Fruit fly (Drosophila melanogaster): ENCODE measurements around the gene Vps33B.

Vps33B gene

dm6 chr3R:25445546-25446400 is 27.5 kb upstream of the Vps33B start:
- TF ChIP-seq CG34367 (tag; optimal IDR thresholded peaks at IDR 0.05) (peak; percentile 88), CG13204 (GFP tag; optimal IDR thresholded peaks at IDR 0.05) (peak; percentile 88), Snoo (tag; optimal IDR thresholded peaks at IDR 0.05) (peak; percentile 66), CG17806 (tag; optimal IDR thresholded peaks at IDR 0.05) (peak; percentile 90), CG9948 (tag; optimal IDR thresholded peaks at IDR 0.05) (peak; percentile 93), CG8301 (tag; optimal IDR thresholded peaks at IDR 0.05) (peak; percentile 90), Pif1B (GFP tag; optimal IDR thresholded peaks at IDR 0.05) (peak; percentile 89), gl (tag; optimal IDR thresholded peaks at IDR 0.05) (peak; percentile 71), Ets98B (GFP tag; IDR thresholded peaks at IDR 0.05) (peak; percentile 83), CG8159 (tag; optimal IDR thresholded peaks at IDR 0.05) (peak; percentile 92), rn (GFP tag; IDR thresholded peaks at IDR 0.05) (peak; percentile 66), fd96Ca (GFP tag; IDR thresholded peaks at IDR 0.05) (peak; percentile 88), D1 (tag; optimal IDR thresholded peaks at IDR 0.05) (peak; percentile 83), CG14655 (GFP tag; optimal IDR thresholded peaks at IDR 0.05) (peak; percentile 91), CG10348 (GFP tag; IDR thresholded peaks at IDR 0.05) (peak; percentile 69), CG4496 (GFP tag; IDR thresholded peaks at IDR 0.05) (peak; percentile 94), CG15710 (tag; optimal IDR thresholded peaks at IDR 0.05) (peak; percentile 88), Pif1A (GFP tag; optimal IDR thresholded peaks at IDR 0.05) (peak; percentile 93), CG32121 (GFP tag; IDR thresholded peaks at IDR 0.05) (peak; percentile 87), EcR (GFP tag; optimal IDR thresholded peaks at IDR 0.05) (no peak), CG12605 (GFP tag; IDR thresholded peaks at IDR 0.05) (peak; percentile 78; the same call in 1 of the 2 replicates)

- TF ChIP-seq CG8301 (tag; optimal IDR thresholded peaks at IDR 0.05), result no peak
- TF ChIP-seq CG13204 (GFP tag; optimal IDR thresholded peaks at IDR 0.05), result peak; percentile 82
These were observed 26.6 kb upstream of the Vps33B start for dm6 chr3R:25446482-25447300.

dm6 chr3R:25447451-25447850 is 25.8 kb upstream of the Vps33B start:
- no peak for TF ChIP-seq CG34367 (tag; optimal IDR thresholded peaks at IDR 0.05)
- no peak for TF ChIP-seq CG4496 (GFP tag; IDR thresholded peaks at IDR 0.05)
- TF ChIP-seq D1 (tag; optimal IDR thresholded peaks at IDR 0.05), result no peak
- no peak for TF ChIP-seq Pif1A (GFP tag; optimal IDR thresholded peaks at IDR 0.05)
- no peak for TF ChIP-seq CG32121 (GFP tag; IDR thresholded peaks at IDR 0.05)
- no peak for TF ChIP-seq fd96Ca (GFP tag; IDR thresholded peaks at IDR 0.05)
- TF ChIP-seq CG17806 (tag; optimal IDR thresholded peaks at IDR 0.05), result no peak
- TF ChIP-seq CG8159 (tag; optimal IDR thresholded peaks at IDR 0.05), result no peak
- TF ChIP-seq gl (tag; optimal IDR thresholded peaks at IDR 0.05), result no peak
- TF ChIP-seq CG9948 (tag; optimal IDR thresholded peaks at IDR 0.05), result no peak
- TF ChIP-seq Pif1B (GFP tag; optimal IDR thresholded peaks at IDR 0.05), result no peak
- no peak for TF ChIP-seq Ets98B (GFP tag; IDR thresholded peaks at IDR 0.05)
- no peak for TF ChIP-seq CG10348 (GFP tag; IDR thresholded peaks at IDR 0.05)
- no peak for TF ChIP-seq CG15710 (tag; optimal IDR thresholded peaks at IDR 0.05)
- TF ChIP-seq CG8301 (tag; optimal IDR thresholded peaks at IDR 0.05), result no peak
- TF ChIP-seq Snoo (tag; optimal IDR thresholded peaks at IDR 0.05), result no peak
- TF ChIP-seq EcR (GFP tag; optimal IDR thresholded peaks at IDR 0.05), result no peak
- TF ChIP-seq CG12605 (GFP tag; IDR thresholded peaks at IDR 0.05), result no peak
- TF ChIP-seq CG13204 (GFP tag; optimal IDR thresholded peaks at IDR 0.05), result no peak
- TF ChIP-seq CG14655 (GFP tag; optimal IDR thresholded peaks at IDR 0.05), result no peak

- no peak for TF ChIP-seq Ets98B (GFP tag; IDR thresholded peaks at IDR 0.05)
- no peak for TF ChIP-seq CG14655 (GFP tag; optimal IDR thresholded peaks at IDR 0.05)
- TF ChIP-seq CG8301 (tag; optimal IDR thresholded peaks at IDR 0.05), result no peak
- no peak for TF ChIP-seq CG32121 (GFP tag; IDR thresholded peaks at IDR 0.05)
- TF ChIP-seq EcR (GFP tag; optimal IDR thresholded peaks at IDR 0.05), result no peak
- no peak for TF ChIP-seq CG17806 (tag; optimal IDR thresholded peaks at IDR 0.05)
- TF ChIP-seq CG8159 (tag; optimal IDR thresholded peaks at IDR 0.05), result no peak
- TF ChIP-seq gl (tag; optimal IDR thresholded peaks at IDR 0.05), result no peak
- no peak for TF ChIP-seq fd96Ca (GFP tag; IDR thresholded peaks at IDR 0.05)
- no peak for TF ChIP-seq Snoo (tag; optimal IDR thresholded peaks at IDR 0.05)
- no peak for TF ChIP-seq CG4496 (GFP tag; IDR thresholded peaks at IDR 0.05)
- TF ChIP-seq CG34367 (tag; optimal IDR thresholded peaks at IDR 0.05), result no peak
- TF ChIP-seq Pif1B (GFP tag; optimal IDR thresholded peaks at IDR 0.05), result no peak
These were observed 25.0 kb upstream of the Vps33B start for dm6 chr3R:25448318-25448717.

- TF ChIP-seq CG8159 (tag; optimal IDR thresholded peaks at IDR 0.05) (no peak), fd96Ca (GFP tag; IDR thresholded peaks at IDR 0.05) (no peak), rn (GFP tag; IDR thresholded peaks at IDR 0.05) (no peak), Pif1A (GFP tag; optimal IDR thresholded peaks at IDR 0.05) (no peak), gl (tag; optimal IDR thresholded peaks at IDR 0.05) (no peak), D1 (tag; optimal IDR thresholded peaks at IDR 0.05) (no peak), Pif1B (GFP tag; optimal IDR thresholded peaks at IDR 0.05) (no peak), CG13204 (GFP tag; optimal IDR thresholded peaks at IDR 0.05) (no peak), CG15710 (tag; optimal IDR thresholded peaks at IDR 0.05) (no peak), CG9948 (tag; optimal IDR thresholded peaks at IDR 0.05) (no peak), Snoo (tag; optimal IDR thresholded peaks at IDR 0.05) (no peak), CG17806 (tag; optimal IDR thresholded peaks at IDR 0.05) (no peak), CG34367 (tag; optimal IDR thresholded peaks at IDR 0.05) (no peak), CG32121 (GFP tag; IDR thresholded peaks at IDR 0.05) (no peak), CG4496 (GFP tag; IDR thresholded peaks at IDR 0.05) (no peak), CG10348 (GFP tag; IDR thresholded peaks at IDR 0.05) (no peak), EcR (GFP tag; optimal IDR thresholded peaks at IDR 0.05) (no peak)
These were observed 24.6 kb upstream of the Vps33B start for dm6 chr3R:25448737-25449136.

All from whole organism, pupa.